Worm (Caenorhabditis elegans) whole organism, midembryonic: ENCODE data around the gene ubh-3.

ENCODE experiments used
- cog-1 ChIP-seq: sonication (generic microtip); optimal IDR thresholded peaks from 2 replicates; lab custom pipeline; 2016; ENCODE audit warnings: missing genetic modification characterization, missing compliant biosample characterization
- flt-1 ChIP-seq: fragments of 200-800 bp; sonication (Bioruptor generic); IDR thresholded peaks from 2 replicates; pipeline ENCODE4 v1.3.6; 2022; ENCODE audit warnings: missing genetic modification characterization, missing compliant biosample characterization
- klf-2 ChIP-seq: fragments of 200-800 bp; sonication (Bioruptor generic); conservative IDR thresholded peaks from 2 replicates; pipeline ENCODE4 v1.3.6; 2022; ENCODE audit warnings: missing genetic modification reagents, missing genetic modification characterization, missing compliant biosample characterization
- ref-1 ChIP-seq: fragments of 200-800 bp; sonication (Bioruptor generic); conservative IDR thresholded peaks from 2 replicates; pipeline ENCODE4 v1.3.6; 2022; ENCODE audit warnings: missing genetic modification reagents, missing genetic modification characterization, missing compliant biosample characterization
- tab-1 ChIP-seq: fragments of 200-800 bp; sonication (Bioruptor generic); IDR thresholded peaks from 2 replicates; pipeline ENCODE4 v1.3.6; 2022; ENCODE audit warnings: missing genetic modification characterization, missing compliant biosample characterization
- ztf-23 ChIP-seq: fragments of 200-800 bp; sonication (Bioruptor generic); IDR thresholded peaks from 2 replicates; pipeline ENCODE4 v1.3.6; 2022; ENCODE audit warnings: missing genetic modification reagents, missing genetic modification characterization, missing compliant biosample characterization
- ztf-29 ChIP-seq: fragments of 200-800 bp; sonication (Bioruptor generic); IDR thresholded peaks from 2 replicates; pipeline ENCODE4 v1.3.6; 2022; ENCODE audit warnings: missing genetic modification reagents, missing genetic modification characterization, missing compliant biosample characterization

ce11 chrV:6513786-6514430 lies 5.3 kb upstream of the ubh-3 start:
- TF ChIP-seq klf-2 (GFP tag; lab: Robert Waterston, UW) (no peak), ztf-29 (no peak), flt-1 (no peak), cog-1 (tag; lab: Kevin White, UChicago) (no peak), ztf-23 (no peak), tab-1 (GFP tag; lab: Robert Waterston, UW) (no peak), ref-1 (no peak)
